Fruit fly (Drosophila melanogaster): Measurements from ENCODE around the gene CG32576.
A peak's percentile ranks its signal among the peaks of the same experiment; 100 is the strongest.

CG32576 gene

DNA sequence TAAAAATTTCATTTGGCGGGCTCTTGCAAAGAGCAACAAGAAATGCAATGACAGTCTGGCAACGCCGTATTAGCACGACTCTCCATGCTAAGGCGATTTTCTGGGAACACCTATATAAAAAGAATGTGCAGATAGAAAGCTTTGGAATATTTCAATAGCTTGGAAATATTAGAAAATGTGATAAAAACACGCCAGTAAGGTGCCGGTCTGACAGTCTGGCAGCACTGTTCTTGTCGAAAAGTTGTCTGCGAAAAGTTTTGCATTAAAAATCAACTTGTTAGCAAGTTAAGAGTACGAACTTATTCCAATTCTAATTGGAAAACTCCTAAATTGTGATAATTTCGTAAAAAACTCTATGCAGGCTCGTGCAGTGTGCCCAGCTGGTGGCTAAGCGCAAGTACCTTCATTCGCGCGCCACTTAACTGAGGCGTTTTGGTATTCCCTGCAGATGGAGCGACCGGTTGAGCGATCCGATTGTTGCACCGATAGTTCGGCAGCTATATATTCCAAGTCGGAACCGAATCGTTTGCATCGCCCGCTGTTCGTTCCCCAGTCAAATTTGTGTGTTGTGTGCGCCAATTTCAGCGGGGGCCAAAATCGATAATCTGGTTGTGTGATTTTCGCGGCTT lies 10.3 kb downstream of the CG32576 start, which contains the start of gene eas:
eas (plus strand) TSS at position 451 of the 629 bp plus-strand sequence.
- no peak for TF ChIP-seq jim (GFP tag; optimal IDR thresholded peaks at IDR 0.05)
- TF ChIP-seq Hnf4 (GFP tag; optimal IDR thresholded peaks at IDR 0.05) = no peak
- peak; percentile 23 for TF ChIP-seq h (GFP tag; optimal IDR thresholded peaks at IDR 0.05)
- TF ChIP-seq Sp1 (GFP tag; optimal IDR thresholded peaks at IDR 0.05) = no peak
- peak; percentile 1 for TF ChIP-seq fru (GFP tag; optimal IDR thresholded peaks at IDR 0.05)
- TF ChIP-seq dmrt93B (GFP tag; optimal IDR thresholded peaks at IDR 0.05) = no peak
- TF ChIP-seq Hr78 (GFP tag; optimal IDR thresholded peaks at IDR 0.05) = no peak
- TF ChIP-seq Dfd (GFP tag; optimal IDR thresholded peaks at IDR 0.05) = no peak
- no peak for TF ChIP-seq Hr83 (GFP tag; optimal IDR thresholded peaks at IDR 0.05; ENCODE audit: poor library complexity, severe bottlenecking)
- TF ChIP-seq N (GFP tag; optimal IDR thresholded peaks at IDR 0.05) = peak; percentile 1
- no peak for TF ChIP-seq CG9705 (GFP tag; optimal IDR thresholded peaks at IDR 0.05)
- peak; percentile 20 for TF ChIP-seq rgr (GFP tag; optimal IDR thresholded peaks at IDR 0.05)
- TF ChIP-seq dsf (GFP tag; optimal IDR thresholded peaks at IDR 0.05; ENCODE audit: borderline replicate concordance) = no peak
- no peak for TF ChIP-seq Myc (optimal IDR thresholded peaks at IDR 0.05)
- TF ChIP-seq sv (GFP tag; optimal IDR thresholded peaks at IDR 0.05) = peak; percentile 22
- no peak for TF ChIP-seq br (GFP tag; optimal IDR thresholded peaks at IDR 0.05)
- TF ChIP-seq foxo (GFP tag; optimal IDR thresholded peaks at IDR 0.05) = peak in 1 of 2 experiments; percentile 29
- TF ChIP-seq Dif (GFP tag; optimal IDR thresholded peaks at IDR 0.05; ENCODE audit: partially characterized antibody) = peak; percentile 78
- no peak for TF ChIP-seq Jra (GFP tag; optimal IDR thresholded peaks at IDR 0.05)

dm6 chrX:16275854-16276338 lies 12.4 kb downstream of the CG32576 start, which contains the start of the genes kat80 and Prosalpha4:
Gene kat80, minus strand, starts transcription at chrX:16276180.
Gene Prosalpha4, plus strand, starts transcription at chrX:16276270.
- no peak for TF ChIP-seq dmrt93B (GFP tag; optimal IDR thresholded peaks at IDR 0.05)
- TF ChIP-seq dsf (GFP tag; optimal IDR thresholded peaks at IDR 0.05; ENCODE audit: borderline replicate concordance) = no peak
- peak in 1 of 2 experiments; percentile 75 for TF ChIP-seq foxo (GFP tag; optimal IDR thresholded peaks at IDR 0.05)
- no peak for TF ChIP-seq brk (GFP tag; optimal IDR thresholded peaks at IDR 0.05)
- no peak for TF ChIP-seq Dif (GFP tag; optimal IDR thresholded peaks at IDR 0.05; ENCODE audit: partially characterized antibody)
- no peak for TF ChIP-seq h (GFP tag; optimal IDR thresholded peaks at IDR 0.05)
- TF ChIP-seq dl (GFP tag; optimal IDR thresholded peaks at IDR 0.05; ENCODE audit: insufficient read depth in 1 of 2, partially characterized antibody in 2 of 2) = no peak
- peak; percentile 10 for TF ChIP-seq sv (GFP tag; optimal IDR thresholded peaks at IDR 0.05)
- TF ChIP-seq Jra (GFP tag; optimal IDR thresholded peaks at IDR 0.05) = no peak
- no peak for TF ChIP-seq rgr (GFP tag; optimal IDR thresholded peaks at IDR 0.05)
- no peak for TF ChIP-seq usp (GFP tag; optimal IDR thresholded peaks at IDR 0.05)
- TF ChIP-seq CrebA (GFP tag; optimal IDR thresholded peaks at IDR 0.05; ENCODE audit: borderline replicate concordance) = no peak
- peak; percentile 36 for TF ChIP-seq Sp1 (GFP tag; optimal IDR thresholded peaks at IDR 0.05)
- no peak for TF ChIP-seq sage (GFP tag; optimal IDR thresholded peaks at IDR 0.05)
- no peak for TF ChIP-seq Dfd (GFP tag; optimal IDR thresholded peaks at IDR 0.05)
- no peak for TF ChIP-seq tai (GFP tag; optimal IDR thresholded peaks at IDR 0.05)
- TF ChIP-seq fru (GFP tag; optimal IDR thresholded peaks at IDR 0.05) = peak; percentile 29
- peak; percentile 23 for TF ChIP-seq woc (GFP tag; optimal IDR thresholded peaks at IDR 0.05)
- TF ChIP-seq Mio (GFP tag; optimal IDR thresholded peaks at IDR 0.05) = no peak
- no peak for TF ChIP-seq Hr83 (GFP tag; optimal IDR thresholded peaks at IDR 0.05; ENCODE audit: poor library complexity, severe bottlenecking)
- TF ChIP-seq CG9705 (GFP tag; optimal IDR thresholded peaks at IDR 0.05) = no peak
- no peak for TF ChIP-seq OdsH (GFP tag; optimal IDR thresholded peaks at IDR 0.05)
- no peak for TF ChIP-seq CG32264 (GFP tag; optimal IDR thresholded peaks at IDR 0.05)
- TF ChIP-seq GATAd (GFP tag; optimal IDR thresholded peaks at IDR 0.05) = no peak
- TF ChIP-seq Hr78 (GFP tag; optimal IDR thresholded peaks at IDR 0.05) = no peak
- no peak for TF ChIP-seq Rel (GFP tag; optimal IDR thresholded peaks at IDR 0.05)
- TF ChIP-seq Rel (tag; optimal IDR thresholded peaks at IDR 0.05) = no peak
- no peak for TF ChIP-seq br (GFP tag; optimal IDR thresholded peaks at IDR 0.05)
- TF ChIP-seq psq (GFP tag; optimal IDR thresholded peaks at IDR 0.05) = peak; percentile 21
- TF ChIP-seq Vsx2 (GFP tag; optimal IDR thresholded peaks at IDR 0.05; ENCODE audit: partially characterized antibody) = no peak
- no peak for TF ChIP-seq N (GFP tag; optimal IDR thresholded peaks at IDR 0.05)
- TF ChIP-seq Abd-B (GFP tag; optimal IDR thresholded peaks at IDR 0.05) = no peak
- no peak for TF ChIP-seq lola (GFP tag; optimal IDR thresholded peaks at IDR 0.05)
- TF ChIP-seq pan (optimal IDR thresholded peaks at IDR 0.05) = no peak
- no peak for TF ChIP-seq ey (GFP tag; optimal IDR thresholded peaks at IDR 0.05)
- peak; percentile 1 for TF ChIP-seq Myc (optimal IDR thresholded peaks at IDR 0.05)
- peak; percentile 1 for TF ChIP-seq Hnf4 (GFP tag; optimal IDR thresholded peaks at IDR 0.05)
- TF ChIP-seq jim (GFP tag; optimal IDR thresholded peaks at IDR 0.05) = no peak
- peak; percentile 57 for TF ChIP-seq HLH106 (tag; optimal IDR thresholded peaks at IDR 0.05)
